Worm (Caenorhabditis elegans) whole organism, L2 larva: ENCODE results near the gene flp-34.

Experiments used
- R02D3.7 ChIP-seq: fragments of 150-350 bp; optimal IDR thresholded peaks from 2 replicates; lab custom pipeline; 2014; ENCODE audit warnings: missing biosample characterization, missing genetic modification characterization
- dmd-4 ChIP-seq: sonication (generic microtip); optimal IDR thresholded peaks from 2 replicates; lab custom pipeline; 2017; ENCODE audit warnings: missing biosample characterization, missing genetic modification characterization
- nhr-11 ChIP-seq: fragments of 150-350 bp; optimal IDR thresholded peaks from 2 replicates; lab custom pipeline; 2014; ENCODE audit warnings: missing biosample characterization, missing genetic modification characterization
- nhr-129 ChIP-seq: fragments of 150-350 bp; optimal IDR thresholded peaks from 2 replicates; lab custom pipeline; 2014; ENCODE audit warnings: missing biosample characterization, missing genetic modification characterization
- unc-62 ChIP-seq: fragments of 150-350 bp; optimal IDR thresholded peaks from 2 replicates; lab custom pipeline; 2014; ENCODE audit warnings: missing biosample characterization, missing genetic modification reagents, missing genetic modification characterization
- ztf-4 ChIP-seq: fragments of 150-350 bp; optimal IDR thresholded peaks from 2 replicates; lab custom pipeline; 2014; ENCODE audit warnings: missing biosample characterization, missing genetic modification characterization

ce11 chrV:1047251-1047650 is 14.0 kb upstream of the flp-34 start:
- TF ChIP-seq R02D3.7 (tag; lab: Kevin White, UChicago) (no peak), nhr-129 (tag; lab: Kevin White, UChicago) (no peak), unc-62 (GFP tag; lab: Kevin White, UChicago) (no peak), nhr-11 (tag; lab: Kevin White, UChicago) (no peak), ztf-4 (tag; lab: Kevin White, UChicago) (no peak), dmd-4 (tag; lab: Kevin White, UChicago) (no peak)
